Worm (Caenorhabditis elegans): ENCODE results near the gene F15B9.10.

The F15B9.10 gene

ce11 chrV:13008825-13009224, at the start of gene F15B9.10:
TSS of gene F15B9.10 (minus strand) at chrV:13008925.
- no peak for TF ChIP-seq klf-2 (GFP tag; conservative IDR thresholded peaks at IDR 0.05)
- no peak for TF ChIP-seq flt-1 (GFP tag; IDR thresholded peaks at IDR 0.05)
- TF ChIP-seq tab-1 (GFP tag; IDR thresholded peaks at IDR 0.05): no peak
- TF ChIP-seq cog-1 (tag; optimal IDR thresholded peaks at IDR 0.05): no peak
- TF ChIP-seq ztf-29 (GFP tag; IDR thresholded peaks at IDR 0.05): no peak

- TF ChIP-seq ref-1 (GFP tag; conservative IDR thresholded peaks at IDR 0.05) (no peak), ztf-23 (GFP tag; IDR thresholded peaks at IDR 0.05) (no peak), cog-1 (tag; optimal IDR thresholded peaks at IDR 0.05) (no peak), med-1 (GFP tag; optimal IDR thresholded peaks at IDR 0.05; ENCODE audit: insufficient read depth) (no peak)
Measured at ce11 chrV:13053635-13054034, 44.9 kb upstream of the F15B9.10 start, which contains the start of gene srr-1. TSS of gene srr-1 (minus strand) at chrV:13053735.

- TF ChIP-seq T22C8.4 (GFP tag; IDR thresholded peaks at IDR 0.05) (no peak), ztf-29 (GFP tag; IDR thresholded peaks at IDR 0.05) (no peak), klf-2 (GFP tag; conservative IDR thresholded peaks at IDR 0.05) (no peak), ref-1 (GFP tag; conservative IDR thresholded peaks at IDR 0.05) (no peak), tab-1 (GFP tag; IDR thresholded peaks at IDR 0.05) (no peak), cog-1 (tag; optimal IDR thresholded peaks at IDR 0.05) (no peak), flt-1 (GFP tag; IDR thresholded peaks at IDR 0.05) (no peak), med-1 (GFP tag; optimal IDR thresholded peaks at IDR 0.05; ENCODE audit: insufficient read depth) (no peak), ztf-23 (GFP tag; IDR thresholded peaks at IDR 0.05) (no peak)
Measured at ce11 chrV:13049149-13049610, 40.5 kb upstream of the F15B9.10 start, which contains the start of gene W07G4.8. TSS of gene W07G4.8 (minus strand) at chrV:13049560.

- no peak for TF ChIP-seq ztf-29 (GFP tag; IDR thresholded peaks at IDR 0.05)
- TF ChIP-seq flt-1 (GFP tag; IDR thresholded peaks at IDR 0.05): no peak
- no peak for TF ChIP-seq klf-2 (GFP tag; conservative IDR thresholded peaks at IDR 0.05)
- no peak for TF ChIP-seq T22C8.4 (GFP tag; IDR thresholded peaks at IDR 0.05)
- no peak for TF ChIP-seq ztf-23 (GFP tag; IDR thresholded peaks at IDR 0.05)
- TF ChIP-seq tab-1 (GFP tag; IDR thresholded peaks at IDR 0.05): no peak
- no peak for TF ChIP-seq cog-1 (tag; optimal IDR thresholded peaks at IDR 0.05)
- no peak for TF ChIP-seq med-1 (GFP tag; optimal IDR thresholded peaks at IDR 0.05; ENCODE audit: insufficient read depth)
- no peak for TF ChIP-seq ref-1 (GFP tag; conservative IDR thresholded peaks at IDR 0.05)
Measured at ce11 chrV:13047574-13048030, 38.9 kb upstream of the F15B9.10 start, which contains the start of gene W07G4.5. TSS of gene W07G4.5 (plus strand) at chrV:13047980.

- TF ChIP-seq med-1 (GFP tag; optimal IDR thresholded peaks at IDR 0.05; ENCODE audit: insufficient read depth) (no peak), tab-1 (GFP tag; IDR thresholded peaks at IDR 0.05) (no peak), ref-1 (GFP tag; conservative IDR thresholded peaks at IDR 0.05) (no peak), T22C8.4 (GFP tag; IDR thresholded peaks at IDR 0.05) (no peak), ztf-29 (GFP tag; IDR thresholded peaks at IDR 0.05) (no peak), flt-1 (GFP tag; IDR thresholded peaks at IDR 0.05) (no peak), ztf-23 (GFP tag; IDR thresholded peaks at IDR 0.05) (no peak), cog-1 (tag; optimal IDR thresholded peaks at IDR 0.05) (no peak), klf-2 (GFP tag; conservative IDR thresholded peaks at IDR 0.05) (no peak)
Measured at ce11 chrV:13046125-13047123, 37.7 kb upstream of the F15B9.10 start.

ce11 chrV:13045017-13045416, 36.3 kb upstream of the F15B9.10 start:
- TF ChIP-seq klf-2 (GFP tag; conservative IDR thresholded peaks at IDR 0.05) (no peak), tab-1 (GFP tag; IDR thresholded peaks at IDR 0.05) (no peak), med-1 (GFP tag; optimal IDR thresholded peaks at IDR 0.05; ENCODE audit: insufficient read depth) (no peak), T22C8.4 (GFP tag; IDR thresholded peaks at IDR 0.05) (no peak), ztf-23 (GFP tag; IDR thresholded peaks at IDR 0.05) (no peak), flt-1 (GFP tag; IDR thresholded peaks at IDR 0.05) (no peak), ztf-29 (GFP tag; IDR thresholded peaks at IDR 0.05) (no peak), cog-1 (tag; optimal IDR thresholded peaks at IDR 0.05) (no peak), ref-1 (GFP tag; conservative IDR thresholded peaks at IDR 0.05) (no peak)

ce11 chrV:13043832-13044521, 35.3 kb upstream of the F15B9.10 start:
- no peak for TF ChIP-seq klf-2 (GFP tag; conservative IDR thresholded peaks at IDR 0.05)
- TF ChIP-seq ref-1 (GFP tag; conservative IDR thresholded peaks at IDR 0.05): no peak
- TF ChIP-seq flt-1 (GFP tag; IDR thresholded peaks at IDR 0.05): no peak
- TF ChIP-seq tab-1 (GFP tag; IDR thresholded peaks at IDR 0.05): no peak
- no peak for TF ChIP-seq ztf-29 (GFP tag; IDR thresholded peaks at IDR 0.05)
- TF ChIP-seq ztf-23 (GFP tag; IDR thresholded peaks at IDR 0.05): no peak

ce11 chrV:13043195-13043762, 34.6 kb upstream of the F15B9.10 start, which contains the start of gene lap-2:
TSS of gene lap-2 (plus strand) at chrV:13043712.
- TF ChIP-seq cog-1 (tag; optimal IDR thresholded peaks at IDR 0.05) (no peak), ztf-23 (GFP tag; IDR thresholded peaks at IDR 0.05) (no peak), flt-1 (GFP tag; IDR thresholded peaks at IDR 0.05) (no peak), ztf-29 (GFP tag; IDR thresholded peaks at IDR 0.05) (no peak), tab-1 (GFP tag; IDR thresholded peaks at IDR 0.05) (no peak), ref-1 (GFP tag; conservative IDR thresholded peaks at IDR 0.05) (no peak), klf-2 (GFP tag; conservative IDR thresholded peaks at IDR 0.05) (no peak), T22C8.4 (GFP tag; IDR thresholded peaks at IDR 0.05) (no peak), med-1 (GFP tag; optimal IDR thresholded peaks at IDR 0.05; ENCODE audit: insufficient read depth) (no peak)

ce11 chrV:13041666-13042065, 32.9 kb upstream of the F15B9.10 start, which contains the start of gene scyl-1:
TSS of gene scyl-1 (minus strand) at chrV:13041721.
- TF ChIP-seq ref-1 (GFP tag; conservative IDR thresholded peaks at IDR 0.05) (no peak), med-1 (GFP tag; optimal IDR thresholded peaks at IDR 0.05; ENCODE audit: insufficient read depth) (peak; percentile 40), cog-1 (tag; optimal IDR thresholded peaks at IDR 0.05) (no peak), ztf-23 (GFP tag; IDR thresholded peaks at IDR 0.05) (0 out of 2 replicates have a peak, but pooled peaks have one; percentile 63), tab-1 (GFP tag; IDR thresholded peaks at IDR 0.05) (0 out of 2 replicates have a peak, but pooled peaks have one; percentile 44), T22C8.4 (GFP tag; IDR thresholded peaks at IDR 0.05) (peak; percentile 25; the same call in 1 of the 2 replicates), ztf-29 (GFP tag; IDR thresholded peaks at IDR 0.05) (no peak), flt-1 (GFP tag; IDR thresholded peaks at IDR 0.05) (peak; percentile 35; the same call in 1 of the 2 replicates), klf-2 (GFP tag; conservative IDR thresholded peaks at IDR 0.05) (no peak)
